Fruit fly (Drosophila melanogaster) whole organism, prepupa: ENCODE measurements around the gene Mnt.

Experiments
- CG10631 ChIP-seq: fragments of 200-800 bp; sonication (Bioruptor generic); optimal IDR thresholded peaks from 2 replicates; lab custom pipeline; 2016; ENCODE audit warnings: missing biosample characterization, missing genetic modification characterization
- CG11294 ChIP-seq: fragments of 200-800 bp; sonication (Bioruptor generic); IDR thresholded peaks from 2 replicates; pipeline ENCODE4 v1.3.6; 2022; ENCODE audit warnings: missing biosample characterization, missing genetic modification characterization
- CG11762 ChIP-seq: fragments of 200-800 bp; sonication (Bioruptor generic); optimal IDR thresholded peaks from 3 replicates; lab custom pipeline; 2016; ENCODE audit warnings: missing biosample characterization, missing genetic modification characterization; ENCODE audit not compliant: insufficient read depth
- CG11902 ChIP-seq: fragments of 200-800 bp; sonication (Bioruptor generic); optimal IDR thresholded peaks from 3 replicates; lab custom pipeline; 2016; ENCODE audit warnings: missing biosample characterization, missing genetic modification characterization
- CG15336 ChIP-seq: fragments of 200-800 bp; sonication (Bioruptor generic); IDR thresholded peaks from 2 replicates; pipeline ENCODE4 v1.3.6; 2022; ENCODE audit warnings: missing biosample characterization, missing genetic modification characterization
- CG1621 ChIP-seq: fragments of 200-800 bp; sonication (Bioruptor generic); optimal IDR thresholded peaks from 3 replicates; lab custom pipeline; 2018; ENCODE audit warnings: missing biosample characterization, mild to moderate bottlenecking, missing genetic modification characterization
- CG31627 ChIP-seq: fragments of 200-800 bp; sonication (Bioruptor generic); optimal IDR thresholded peaks from 3 replicates; lab custom pipeline; 2016; ENCODE audit warnings: missing biosample characterization, missing genetic modification characterization
- CG32006 ChIP-seq: fragments of 200-800 bp; sonication (Bioruptor generic); optimal IDR thresholded peaks from 3 replicates; lab custom pipeline; 2017; ENCODE audit warnings: missing biosample characterization, mild to moderate bottlenecking, missing genetic modification characterization
- CG34406 ChIP-seq: fragments of 200-800 bp; sonication (Bioruptor generic); optimal IDR thresholded peaks from 3 replicates; lab custom pipeline; 2016; ENCODE audit warnings: missing biosample characterization, missing genetic modification characterization
- CG3919 ChIP-seq: fragments of 200-800 bp; sonication (Bioruptor generic); optimal IDR thresholded peaks from 3 replicates; lab custom pipeline; 2016; ENCODE audit warnings: missing biosample characterization, missing genetic modification characterization
- CG4318 ChIP-seq: fragments of 200-800 bp; sonication (Bioruptor generic); optimal IDR thresholded peaks from 3 replicates; lab custom pipeline; 2017; ENCODE audit warnings: missing biosample characterization, mild to moderate bottlenecking, missing genetic modification characterization
- CG6163 ChIP-seq: fragments of 200-800 bp; sonication (Bioruptor generic); IDR thresholded peaks from 3 replicates; pipeline ENCODE4 v1.3.6; 2022; ENCODE audit warnings: missing biosample characterization, missing genetic modification characterization
- CG6276 ChIP-seq: fragments of 200-800 bp; sonication (Bioruptor generic); optimal IDR thresholded peaks from 2 replicates; lab custom pipeline; 2017; ENCODE audit warnings: missing biosample characterization, mild to moderate bottlenecking, missing genetic modification characterization
- CG6792 ChIP-seq: fragments of 200-800 bp; sonication (Bioruptor generic); optimal IDR thresholded peaks from 3 replicates; lab custom pipeline; 2016; ENCODE audit warnings: missing biosample characterization, missing genetic modification characterization
- CG6808 ChIP-seq: fragments of 200-800 bp; sonication (Bioruptor generic); optimal IDR thresholded peaks from 3 replicates; lab custom pipeline; 2017; ENCODE audit warnings: missing biosample characterization, missing genetic modification characterization, mild to moderate bottlenecking, moderate library complexity, missing genetic modification reagents
- CG7368 ChIP-seq: fragments of 200-800 bp; sonication (Bioruptor generic); optimal IDR thresholded peaks from 3 replicates; lab custom pipeline; 2016; ENCODE audit warnings: missing biosample characterization, missing genetic modification characterization
- CG8119 ChIP-seq: fragments of 200-800 bp; sonication (Bioruptor generic); IDR thresholded peaks from 3 replicates; pipeline ENCODE4 v1.3.6; 2022; ENCODE audit warnings: missing biosample characterization, missing genetic modification characterization
- CG8319 ChIP-seq: fragments of 200-800 bp; sonication (Bioruptor generic); optimal IDR thresholded peaks from 3 replicates; lab custom pipeline; 2016; ENCODE audit warnings: missing biosample characterization, missing genetic modification characterization
- CG8632 ChIP-seq: fragments of 200-800 bp; sonication (Bioruptor generic); optimal IDR thresholded peaks from 3 replicates; lab custom pipeline; 2016; ENCODE audit warnings: missing biosample characterization, missing genetic modification characterization
- CG9139 ChIP-seq: fragments of 200-800 bp; sonication (Bioruptor generic); optimal IDR thresholded peaks from 3 replicates; lab custom pipeline; 2017; ENCODE audit warnings: missing biosample characterization, mild to moderate bottlenecking, missing genetic modification characterization
- Eip75B ChIP-seq: fragments of 200-800 bp; sonication (Bioruptor generic); optimal IDR thresholded peaks from 3 replicates; lab custom pipeline; 2016; ENCODE audit warnings: missing biosample characterization, missing genetic modification characterization
- Eip78C ChIP-seq: fragments of 200-800 bp; sonication (Bioruptor generic); peaks from one replicate; lab custom pipeline; 2016; ENCODE audit warnings: missing biosample characterization, missing genetic modification characterization
- Eip93F ChIP-seq: fragments of 200-800 bp; sonication (Bioruptor generic); optimal IDR thresholded peaks from 2 replicates; lab custom pipeline; 2016; ENCODE audit warnings: missing biosample characterization, mild to moderate bottlenecking, missing genetic modification characterization
- Ets21C ChIP-seq: fragments of 200-800 bp; sonication (Bioruptor generic); optimal IDR thresholded peaks from 3 replicates; lab custom pipeline; 2016; ENCODE audit warnings: missing biosample characterization, missing genetic modification characterization
- Ets96B ChIP-seq: fragments of 200-800 bp; optimal IDR thresholded peaks from 2 replicates; lab custom pipeline; 2019; ENCODE audit warnings: missing biosample characterization, mild to moderate bottlenecking, missing genetic modification characterization, moderate library complexity
- Hr38 ChIP-seq: sonication (Bioruptor generic); optimal IDR thresholded peaks from 2 replicates; lab custom pipeline; 2016; ENCODE audit warnings: missing biosample characterization, missing genetic modification characterization
- Hr39 ChIP-seq: fragments of 200-800 bp; sonication (Bioruptor generic); optimal IDR thresholded peaks from 2 replicates; lab custom pipeline; 2016; ENCODE audit warnings: missing biosample characterization, missing genetic modification characterization
- Hr4 ChIP-seq: fragments of 200-800 bp; sonication (Bioruptor generic); optimal IDR thresholded peaks from 3 replicates; lab custom pipeline; 2016; ENCODE audit warnings: missing biosample characterization, missing genetic modification characterization
- Met ChIP-seq: fragments of 200-800 bp; sonication (Bioruptor generic); optimal IDR thresholded peaks from 3 replicates; lab custom pipeline; 2016; ENCODE audit warnings: missing biosample characterization, missing genetic modification characterization
- OdsH ChIP-seq: fragments of 200-800 bp; sonication (Bioruptor generic); optimal IDR thresholded peaks from 3 replicates; lab custom pipeline; 2016; ENCODE audit warnings: missing biosample characterization, missing genetic modification characterization
- Smox ChIP-seq: fragments of 200-800 bp; sonication (Bioruptor generic); optimal IDR thresholded peaks from 3 replicates; lab custom pipeline; 2016; ENCODE audit warnings: missing biosample characterization, missing genetic modification characterization
- Sox102F ChIP-seq: fragments of 200-800 bp; sonication (Bioruptor generic); optimal IDR thresholded peaks from 2 replicates; lab custom pipeline; 2016; ENCODE audit warnings: missing biosample characterization, mild to moderate bottlenecking, missing genetic modification characterization
- Sox14 ChIP-seq: fragments of 200-800 bp; sonication (Bioruptor generic); optimal IDR thresholded peaks from 3 replicates; lab custom pipeline; 2016; ENCODE audit warnings: missing biosample characterization, missing genetic modification characterization
- Sox15 ChIP-seq: fragments of 200-800 bp; sonication (Bioruptor generic); optimal IDR thresholded peaks from 3 replicates; lab custom pipeline; 2016; ENCODE audit warnings: missing biosample characterization, missing genetic modification characterization
- achi ChIP-seq: fragments of 200-800 bp; sonication (Bioruptor generic); optimal IDR thresholded peaks from 3 replicates; lab custom pipeline; 2016; ENCODE audit warnings: missing biosample characterization, missing genetic modification characterization
- acj6 ChIP-seq: fragments of 200-800 bp; sonication (Bioruptor generic); optimal IDR thresholded peaks from 3 replicates; lab custom pipeline; 2016; ENCODE audit warnings: missing biosample characterization, missing genetic modification characterization
- cyc ChIP-seq: fragments of 200-800 bp; sonication (Bioruptor generic); optimal IDR thresholded peaks from 3 replicates; lab custom pipeline; 2016; ENCODE audit warnings: missing biosample characterization, missing genetic modification characterization
- dac ChIP-seq: fragments of 200-800 bp; sonication (Bioruptor generic); optimal IDR thresholded peaks from 2 replicates; lab custom pipeline; 2017; ENCODE audit warnings: missing biosample characterization, mild to moderate bottlenecking, missing genetic modification characterization
- dsx ChIP-seq: fragments of 200-800 bp; optimal IDR thresholded peaks from 3 replicates; lab custom pipeline; 2019; ENCODE audit warnings: missing biosample characterization, mild to moderate bottlenecking, missing genetic modification characterization, moderate library complexity; ENCODE audit not compliant: poor library complexity, severe bottlenecking
- eg ChIP-seq: fragments of 200-800 bp; sonication (Bioruptor generic); IDR thresholded peaks from 3 replicates; pipeline ENCODE4 v1.3.6; 2022; ENCODE audit warnings: missing biosample characterization, missing genetic modification characterization
- fd59A ChIP-seq: fragments of 200-800 bp; sonication (Bioruptor generic); optimal IDR thresholded peaks from 2 replicates; lab custom pipeline; 2017; ENCODE audit warnings: missing biosample characterization, mild to moderate bottlenecking, missing genetic modification characterization, missing genetic modification reagents
- fd85E ChIP-seq: fragments of 200-800 bp; sonication (Bioruptor generic); optimal IDR thresholded peaks from 3 replicates; lab custom pipeline; 2016; ENCODE audit warnings: missing biosample characterization, missing genetic modification characterization
- fkh ChIP-seq: fragments of 200-800 bp; sonication (Bioruptor generic); optimal IDR thresholded peaks from 3 replicates; lab custom pipeline; 2017; ENCODE audit warnings: missing biosample characterization, mild to moderate bottlenecking, missing genetic modification characterization, moderate library complexity
- net ChIP-seq: fragments of 200-800 bp; sonication (Bioruptor generic); optimal IDR thresholded peaks from 3 replicates; lab custom pipeline; 2016; ENCODE audit warnings: missing biosample characterization, missing genetic modification characterization
- salr ChIP-seq, 2 experiments: fragments of 200-800 bp; sonication (Bioruptor generic); optimal IDR thresholded peaks; 3 replicates each; lab custom pipeline; 2016 to 2018; ENCODE audit warnings: missing biosample characterization in 2 of 2, missing genetic modification characterization in 2 of 2, mild to moderate bottlenecking in 1 of 2
- spab ChIP-seq: fragments of 200-800 bp; sonication (Bioruptor generic); optimal IDR thresholded peaks from 2 replicates; lab custom pipeline; 2017; ENCODE audit warnings: missing biosample characterization, mild to moderate bottlenecking, missing genetic modification characterization, missing genetic modification reagents
- svp ChIP-seq: fragments of 200-800 bp; sonication (Bioruptor generic); peaks from one replicate; lab custom pipeline; 2016; ENCODE audit warnings: missing biosample characterization, missing genetic modification characterization
- topi ChIP-seq: fragments of 200-800 bp; sonication (Bioruptor generic); optimal IDR thresholded peaks from 3 replicates; lab custom pipeline; 2016; ENCODE audit warnings: missing biosample characterization, missing genetic modification characterization
- vri ChIP-seq: fragments of 200-800 bp; sonication (Bioruptor generic); optimal IDR thresholded peaks from 3 replicates; lab custom pipeline; 2016; ENCODE audit warnings: missing biosample characterization, mild to moderate bottlenecking, missing genetic modification characterization

The Mnt gene

DNA sequence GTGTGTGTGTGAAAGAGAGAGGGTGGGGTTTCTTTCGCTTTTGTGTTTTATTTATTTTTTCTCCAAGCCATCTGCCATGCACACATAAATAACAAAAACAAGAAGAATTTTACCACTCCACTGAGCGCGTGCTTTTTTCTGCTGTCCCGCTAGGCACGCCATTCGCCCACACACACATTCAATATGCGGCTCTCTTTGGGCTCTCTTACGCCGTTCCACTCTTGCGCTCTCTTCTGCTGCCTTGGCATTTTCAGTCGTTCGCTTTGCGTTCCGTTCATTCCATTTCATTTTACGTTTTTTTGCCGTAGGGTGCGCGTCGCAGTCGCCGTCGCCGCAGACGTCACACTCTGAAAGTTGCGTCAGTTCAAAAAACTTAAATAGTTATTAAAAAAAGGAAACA, 17.5 kb downstream of the Mnt start (continued):
- peak; percentile 3 for TF ChIP-seq Sox102F (GFP tag; lab: Kevin White, UChicago)
- peak; percentile 51 for TF ChIP-seq CG6276 (GFP tag; lab: Kevin White, UChicago)
- no peak for TF ChIP-seq CG11902
- no peak for TF ChIP-seq Ets21C (GFP tag; lab: Kevin White, UChicago)
- TF ChIP-seq svp (GFP tag; lab: Kevin White, UChicago): peak; percentile 56
- no peak for TF ChIP-seq CG31627 (GFP tag; lab: Kevin White, UChicago)
- no peak for TF ChIP-seq fd59A (GFP tag; lab: Kevin White, UChicago)
- TF ChIP-seq Hr4 (GFP tag; lab: Kevin White, UChicago): no peak
- TF ChIP-seq CG15336 (GFP tag; lab: Robert Waterston, UW): peak; percentile 49; the same call in 1 of the 2 replicates
- TF ChIP-seq vri: peak; percentile 86
- TF ChIP-seq CG6163: peak; percentile 79
- TF ChIP-seq CG3919 (GFP tag; lab: Kevin White, UChicago): peak; percentile 50
- TF ChIP-seq Smox (GFP tag; lab: Kevin White, UChicago): no peak
- peak; percentile 28 for TF ChIP-seq Ets96B
- peak; percentile 14 for TF ChIP-seq Eip93F
- TF ChIP-seq Eip75B (GFP tag; lab: Kevin White, UChicago): no peak
- TF ChIP-seq Hr39 (GFP tag; lab: Kevin White, UChicago): no peak
- TF ChIP-seq fd85E (GFP tag; lab: Kevin White, UChicago): no peak
- peak; percentile 31 for TF ChIP-seq Eip78C (GFP tag; lab: Kevin White, UChicago)
- no peak for TF ChIP-seq dac (GFP tag; lab: Kevin White, UChicago)
- no peak for TF ChIP-seq CG4318 (GFP tag; lab: Kevin White, UChicago)
- TF ChIP-seq CG10631 (GFP tag; lab: Kevin White, UChicago): no peak
- no peak for TF ChIP-seq CG34406 (GFP tag; lab: Kevin White, UChicago)
- TF ChIP-seq CG11762 (GFP tag; lab: Kevin White, UChicago): no peak
- no peak for TF ChIP-seq CG6792
- peak; percentile 14 for TF ChIP-seq CG7368 (GFP tag; lab: Kevin White, UChicago)

DNA sequence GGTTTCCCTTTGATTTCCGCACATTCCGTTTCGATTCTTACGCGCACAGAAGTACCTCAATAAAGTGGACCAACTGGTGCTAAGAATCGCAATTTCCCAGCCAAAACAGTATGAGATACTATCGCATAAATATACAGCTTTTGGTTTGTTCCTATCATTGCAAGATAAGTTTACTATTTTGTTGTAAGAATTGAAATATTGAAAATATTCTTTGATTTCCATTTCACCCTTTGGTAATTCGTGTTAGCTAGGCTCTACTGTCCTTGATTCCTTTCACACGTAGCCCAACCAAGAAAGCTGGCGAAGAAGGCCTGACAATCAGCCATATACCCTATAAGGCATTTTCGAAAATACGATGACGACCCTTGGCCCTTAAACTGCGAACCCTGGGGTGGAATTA, 19.0 kb downstream of the Mnt start:
- TF ChIP-seq CG31627 (GFP tag; lab: Kevin White, UChicago) (peak; percentile 72), Ets21C (GFP tag; lab: Kevin White, UChicago) (peak; percentile 41), CG11294 (GFP tag; lab: Robert Waterston, UW) (no peak), salr (GFP tag; optimal IDR thresholded peaks at IDR 0.05; lab: Kevin White, UChicago) (no peak), CG1621 (tag; lab: Kevin White, UChicago) (no peak), Sox15 (GFP tag; lab: Kevin White, UChicago) (peak; percentile 8), CG3919 (GFP tag; lab: Kevin White, UChicago) (peak; percentile 18), CG8319 (no peak), eg (GFP tag; lab: Robert Waterston, UW) (no peak), spab (GFP tag; lab: Kevin White, UChicago) (no peak), OdsH (peak; percentile 30), achi (GFP tag; lab: Kevin White, UChicago) (peak; percentile 6), topi (GFP tag; lab: Kevin White, UChicago) (peak; percentile 60), CG7368 (GFP tag; lab: Kevin White, UChicago) (no peak), Smox (GFP tag; lab: Kevin White, UChicago) (peak; percentile 59), Hr38 (GFP tag; lab: Kevin White, UChicago) (no peak), acj6 (GFP tag; lab: Kevin White, UChicago) (peak; percentile 24), Met (GFP tag; lab: Kevin White, UChicago) (peak; percentile 55), CG9139 (GFP tag; lab: Kevin White, UChicago) (peak; percentile 0), net (GFP tag; lab: Kevin White, UChicago) (no peak), dac (GFP tag; lab: Kevin White, UChicago) (no peak), CG11762 (GFP tag; lab: Kevin White, UChicago) (no peak), CG32006 (GFP tag; lab: Kevin White, UChicago) (peak; percentile 16), CG6808 (GFP tag; lab: Kevin White, UChicago) (peak; percentile 3), cyc (GFP tag; lab: Kevin White, UChicago) (peak; percentile 31), Eip75B (GFP tag; lab: Kevin White, UChicago) (peak; percentile 36), Sox102F (GFP tag; lab: Kevin White, UChicago) (peak; percentile 68), CG11902 (no peak), CG8632 (peak; percentile 2), CG10631 (GFP tag; lab: Kevin White, UChicago) (peak; percentile 24), CG6276 (GFP tag; lab: Kevin White, UChicago) (no peak), CG8119 (GFP tag; lab: Robert Waterston, UW) (no peak), dsx (GFP tag; lab: Kevin White, UChicago) (peak; percentile 23), fkh (GFP tag; lab: Kevin White, UChicago) (no peak), Sox14 (peak; percentile 50), CG4318 (GFP tag; lab: Kevin White, UChicago) (no peak)
